Fruit fly (Drosophila melanogaster): ENCODE measurements around the gene CG42634.

The CG42634 gene

DNA sequence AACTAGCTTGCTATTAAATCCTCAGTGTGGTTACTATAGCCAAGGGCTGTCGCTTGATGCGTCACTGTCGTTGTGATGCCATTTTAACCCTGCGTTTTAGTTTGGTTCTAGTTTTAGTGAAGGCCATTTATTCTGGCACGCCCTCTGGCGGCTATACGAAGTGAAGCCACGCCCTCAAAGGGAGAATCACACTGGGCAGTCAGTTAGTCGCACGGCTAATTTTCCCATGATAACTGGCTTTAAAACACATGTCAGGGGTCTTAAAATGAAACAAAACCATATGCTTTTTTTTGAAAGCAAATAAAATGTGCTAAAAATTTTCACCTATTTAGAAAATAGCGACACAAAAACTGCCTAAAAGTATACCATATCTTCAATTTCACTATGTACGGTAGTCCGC is 25.0 kb downstream of the CG42634 start:
- no peak for TF ChIP-seq CG4496 (GFP tag; IDR thresholded peaks at IDR 0.05)
- TF ChIP-seq EcR (GFP tag; optimal IDR thresholded peaks at IDR 0.05) = no peak
- no peak for TF ChIP-seq CG10348 (GFP tag; IDR thresholded peaks at IDR 0.05)
- TF ChIP-seq D1 (tag; optimal IDR thresholded peaks at IDR 0.05) = no peak
- no peak for TF ChIP-seq Ets98B (GFP tag; IDR thresholded peaks at IDR 0.05)
- TF ChIP-seq CG17806 (tag; optimal IDR thresholded peaks at IDR 0.05) = no peak
- no peak for TF ChIP-seq CG8301 (tag; optimal IDR thresholded peaks at IDR 0.05)
- no peak for TF ChIP-seq Pif1B (GFP tag; optimal IDR thresholded peaks at IDR 0.05)
- TF ChIP-seq CG14655 (GFP tag; optimal IDR thresholded peaks at IDR 0.05) = no peak
- no peak for TF ChIP-seq CG8159 (tag; optimal IDR thresholded peaks at IDR 0.05)
- TF ChIP-seq CG34367 (tag; optimal IDR thresholded peaks at IDR 0.05) = no peak
- TF ChIP-seq CG12605 (GFP tag; IDR thresholded peaks at IDR 0.05) = no peak
- TF ChIP-seq CG32121 (GFP tag; IDR thresholded peaks at IDR 0.05) = no peak
- no peak for TF ChIP-seq rn (GFP tag; IDR thresholded peaks at IDR 0.05)
